Worm (Caenorhabditis elegans) whole organism, young adult: Measurements from ENCODE around the gene csn-3.

Source experiments
- F33H1.4 ChIP-seq: fragments of 200-800 bp; sonication (Bioruptor generic); IDR thresholded peaks from 2 replicates; pipeline ENCODE4 v1.3.6; 2022; ENCODE audit warnings: missing genetic modification reagents, missing genetic modification characterization, missing compliant biosample characterization
- T26A5.8 ChIP-seq: sonication (generic microtip); optimal IDR thresholded peaks from 2 replicates; lab custom pipeline; 2016; ENCODE audit warnings: missing genetic modification characterization, missing compliant biosample characterization
- Y53G8AR.9 ChIP-seq: fragments of 200-800 bp; sonication (Bioruptor generic); conservative IDR thresholded peaks from 2 replicates; pipeline ENCODE4 v1.3.6; 2022; ENCODE audit warnings: missing genetic modification reagents, missing genetic modification characterization, missing compliant biosample characterization
- Y79H2A.3 ChIP-seq: fragments of 200-800 bp; sonication (Bioruptor generic); conservative IDR thresholded peaks from 2 replicates; pipeline ENCODE4 v1.3.6; 2022; ENCODE audit warnings: missing genetic modification reagents, missing genetic modification characterization, missing compliant biosample characterization
- Y95B8A.8 ChIP-seq: fragments of 200-800 bp; sonication (Bioruptor generic); IDR thresholded peaks from 2 replicates; pipeline ENCODE4 v1.3.6; 2022; ENCODE audit warnings: missing genetic modification reagents, missing genetic modification characterization, missing compliant biosample characterization
- attf-5 ChIP-seq: fragments of 200-800 bp; sonication (Bioruptor generic); optimal IDR thresholded peaks from 2 replicates; lab custom pipeline; 2018; ENCODE audit warnings: mild to moderate bottlenecking, missing genetic modification characterization, missing compliant biosample characterization
- ceh-40 ChIP-seq: fragments of 200-800 bp; sonication (Bioruptor generic); IDR thresholded peaks from 2 replicates; pipeline ENCODE4 v1.3.6; 2022; ENCODE audit warnings: missing genetic modification characterization, missing compliant biosample characterization
- ceh-79 ChIP-seq: sonication (generic microtip); optimal IDR thresholded peaks from 2 replicates; lab custom pipeline; 2017; ENCODE audit warnings: mild to moderate bottlenecking, missing genetic modification characterization, missing compliant biosample characterization
- efl-1 ChIP-seq: fragments of 150-350 bp; optimal IDR thresholded peaks from 2 replicates; lab custom pipeline; 2014; ENCODE audit warnings: missing biosample characterization, missing genetic modification reagents, missing genetic modification characterization
- ets-4 ChIP-seq: fragments of 200-800 bp; sonication (Bioruptor generic); optimal IDR thresholded peaks from 2 replicates; lab custom pipeline; 2018; ENCODE audit warnings: mild to moderate bottlenecking, missing genetic modification characterization, missing compliant biosample characterization
- gei-17 ChIP-seq: fragments of 200-800 bp; sonication (Bioruptor generic); optimal IDR thresholded peaks from 2 replicates; lab custom pipeline; 2018; ENCODE audit warnings: mild to moderate bottlenecking, missing genetic modification characterization, missing compliant biosample characterization
- him-1 ChIP-seq: sonication (generic microtip); optimal IDR thresholded peaks from 2 replicates; lab custom pipeline; 2016; ENCODE audit warnings: missing genotype, missing genetic modification reagents, missing genetic modification characterization, missing compliant biosample characterization
- hmg-20 ChIP-seq: fragments of 200-800 bp; sonication (Bioruptor generic); IDR thresholded peaks from 2 replicates; pipeline ENCODE4 v1.3.6; 2022; ENCODE audit warnings: missing genetic modification reagents, missing genetic modification characterization, missing compliant biosample characterization
- hrde-1 ChIP-seq: sonication (generic microtip); optimal IDR thresholded peaks from 2 replicates; lab custom pipeline; 2016; ENCODE audit warnings: missing genetic modification characterization, mild to moderate bottlenecking, missing compliant biosample characterization, moderate library complexity, missing genotype, missing genetic modification reagents, borderline replicate concordance
- lag-1 ChIP-seq: fragments of 200-800 bp; sonication (Bioruptor generic); IDR thresholded peaks from 2 replicates; pipeline ENCODE4 v1.3.6; 2022; ENCODE audit warnings: missing genetic modification reagents, missing genetic modification characterization, missing compliant biosample characterization
- lin-40 ChIP-seq: sonication (generic microtip); optimal IDR thresholded peaks from 2 replicates; lab custom pipeline; 2016; ENCODE audit warnings: missing genetic modification characterization, mild to moderate bottlenecking, missing compliant biosample characterization, missing genotype, missing genetic modification reagents
- lir-1 ChIP-seq: fragments of 200-800 bp; sonication (Bioruptor generic); conservative IDR thresholded peaks from 2 replicates; pipeline ENCODE4 v1.3.6; 2022; ENCODE audit warnings: missing genetic modification reagents, missing genetic modification characterization, missing compliant biosample characterization
- lsl-1 ChIP-seq: fragments of 200-800 bp; sonication (Bioruptor generic); optimal IDR thresholded peaks from 2 replicates; lab custom pipeline; 2018; ENCODE audit warnings: mild to moderate bottlenecking, missing genetic modification characterization, moderate library complexity, missing compliant biosample characterization
- mcd-1 ChIP-seq: fragments of 200-800 bp; sonication (Bioruptor generic); IDR thresholded peaks from 2 replicates; pipeline ENCODE4 v1.3.6; 2022; ENCODE audit warnings: missing genetic modification reagents, missing genetic modification characterization, missing compliant biosample characterization
- nhr-120 ChIP-seq: fragments of 200-800 bp; sonication (Bioruptor generic); IDR thresholded peaks from 2 replicates; pipeline ENCODE4 v1.3.6; 2022; ENCODE audit warnings: missing genetic modification characterization, missing compliant biosample characterization
- rec-8 ChIP-seq, 2 experiments: sonication (generic microtip); optimal IDR thresholded peaks; 2 replicates each; lab custom pipeline; 2016; ENCODE audit warnings: mild to moderate bottlenecking in 2 of 2, missing genetic modification characterization in 2 of 2, missing genetic modification reagents in 2 of 2, missing genotype in 2 of 2, missing biosample characterization in 1 of 2, missing compliant biosample characterization in 1 of 2, moderate library complexity in 1 of 2
- somi-1 ChIP-seq: fragments of 200-800 bp; sonication (Bioruptor generic); optimal IDR thresholded peaks from 2 replicates; lab custom pipeline; 2018; ENCODE audit warnings: mild to moderate bottlenecking, missing genetic modification characterization, missing compliant biosample characterization
- tbx-9 ChIP-seq: sonication (generic microtip); optimal IDR thresholded peaks from 2 replicates; lab custom pipeline; 2016; ENCODE audit warnings: borderline replicate concordance, missing genetic modification characterization, inconsistent platforms, missing compliant biosample characterization
- ztf-26 ChIP-seq: sonication (generic microtip); optimal IDR thresholded peaks from 2 replicates; lab custom pipeline; 2017; ENCODE audit warnings: missing genetic modification characterization, missing compliant biosample characterization

Gene csn-3

DNA sequence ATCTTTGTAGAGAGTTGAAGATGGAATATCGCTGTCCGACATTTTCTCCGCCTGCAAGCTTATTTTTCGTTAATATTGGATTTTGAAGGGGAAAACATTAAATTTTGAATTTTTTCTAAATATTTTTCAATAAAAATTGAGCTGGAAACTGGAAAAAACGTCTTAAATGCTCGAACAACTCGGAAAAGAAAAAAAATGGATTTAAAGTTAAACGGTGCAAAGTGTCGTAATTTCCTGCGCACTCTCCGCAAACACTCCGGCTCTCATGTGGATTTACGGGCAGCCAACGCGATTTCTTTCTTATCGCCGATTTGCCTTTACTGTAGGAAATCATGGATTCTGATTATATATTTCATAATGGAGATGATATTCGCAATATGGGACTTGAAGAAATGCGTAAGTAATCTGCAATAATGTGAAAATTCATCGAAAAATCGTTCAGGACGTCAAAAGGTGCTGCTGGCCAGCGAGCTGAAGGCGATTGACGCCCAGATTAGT, 45.8 kb downstream of the csn-3 start, which contains the start of the genes fnta-1 and cogc-8 (continued):
- TF ChIP-seq F33H1.4 (GFP tag; lab: Robert Waterston, UW) = no peak
- TF ChIP-seq lsl-1 (GFP tag; lab: Kevin White, UChicago) = peak; percentile 10
- TF ChIP-seq Y95B8A.8 (GFP tag; lab: Robert Waterston, UW) = no peak
- TF ChIP-seq hmg-20 (GFP tag; lab: Robert Waterston, UW) = no peak
- TF ChIP-seq Y79H2A.3 (GFP tag; lab: Robert Waterston, UW) = no peak
- TF ChIP-seq mcd-1 (GFP tag; lab: Robert Waterston, UW) = peak; percentile 53
- TF ChIP-seq lag-1 (GFP tag; lab: Robert Waterston, UW) = no peak
- TF ChIP-seq attf-5 (GFP tag; lab: Kevin White, UChicago) = peak; percentile 15
- no peak for TF ChIP-seq hrde-1 (tag; lab: Kevin White, UChicago)

DNA sequence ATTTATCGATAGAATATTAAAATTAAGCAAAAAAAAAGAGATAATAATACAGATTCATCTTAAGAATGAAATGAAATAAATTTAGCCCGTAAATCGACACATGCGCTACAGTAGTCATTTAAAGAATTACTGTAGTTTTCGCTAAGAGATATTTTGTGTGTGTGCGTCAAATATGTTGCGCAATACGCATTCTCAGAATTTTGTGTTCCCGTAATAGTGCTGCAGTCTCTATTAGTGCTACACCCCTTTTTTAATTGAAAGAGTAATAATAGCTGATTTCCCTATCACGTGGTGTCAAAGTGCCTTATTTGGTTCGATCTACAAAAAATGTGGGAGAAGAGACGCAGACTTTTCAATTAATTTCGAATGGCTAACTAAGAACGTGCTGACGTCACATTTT, 49.7 kb downstream of the csn-3 start:
- TF ChIP-seq gei-17 (GFP tag; lab: Kevin White, UChicago) (no peak), lsl-1 (GFP tag; lab: Kevin White, UChicago) (peak; percentile 59), ceh-79 (tag; lab: Kevin White, UChicago) (no peak), Y53G8AR.9 (GFP tag; lab: Robert Waterston, UW) (no peak), lir-1 (GFP tag; lab: Robert Waterston, UW) (no peak), ceh-40 (GFP tag; lab: Robert Waterston, UW) (no peak), T26A5.8 (tag; lab: Kevin White, UChicago) (no peak)

DNA sequence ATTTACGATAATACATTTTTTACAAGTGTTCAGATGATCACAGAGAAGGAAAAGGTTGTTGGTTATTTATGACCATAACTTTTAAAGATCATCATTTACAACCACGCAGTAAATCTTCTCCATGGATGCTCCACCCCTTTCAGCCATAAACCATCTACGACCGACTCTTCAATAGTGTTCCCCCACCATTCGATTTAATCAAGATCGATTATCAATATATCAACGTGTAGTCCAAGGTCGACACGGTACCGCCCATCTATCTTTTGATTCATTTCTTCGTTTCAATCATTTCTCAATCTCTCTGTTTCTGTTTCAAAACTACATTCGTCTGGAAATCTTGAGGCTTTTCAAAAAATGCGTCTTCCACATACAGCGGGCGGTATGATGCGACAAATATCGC, 50.3 kb downstream of the csn-3 start, which contains the start of gene aass-1:
aass-1 (plus strand) TSS at position 301 of the 400 bp plus-strand sequence.
- TF ChIP-seq ets-4 = no peak
- TF ChIP-seq nhr-120 = no peak
- TF ChIP-seq hmg-20 (GFP tag; lab: Robert Waterston, UW) = no peak
- TF ChIP-seq tbx-9 (tag; lab: Kevin White, UChicago) = no peak

DNA sequence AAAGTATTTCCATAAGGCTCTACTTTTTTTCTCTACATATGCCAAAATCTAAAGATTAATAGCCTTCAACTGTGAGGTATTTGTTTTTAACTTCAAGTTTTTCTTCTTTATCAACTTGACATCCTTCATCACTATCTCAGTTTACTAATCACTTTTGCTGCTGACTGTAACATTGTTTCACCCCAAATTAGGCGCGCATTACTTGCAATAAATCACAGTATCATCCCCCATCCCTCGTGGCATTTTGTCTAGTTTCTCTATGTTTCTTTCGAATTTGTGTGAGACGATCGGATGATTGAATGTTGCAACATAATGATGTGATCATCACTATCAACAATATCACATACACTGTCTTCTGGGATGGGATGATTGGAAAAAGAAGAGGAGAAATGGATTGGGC, 53.0 kb downstream of the csn-3 start:
- TF ChIP-seq him-1 (tag; lab: Kevin White, UChicago) = no peak
- TF ChIP-seq somi-1 (GFP tag; lab: Kevin White, UChicago) = peak; percentile 41
- TF ChIP-seq lin-40 (tag; lab: Kevin White, UChicago) = peak; percentile 27
- no peak for TF ChIP-seq rec-8 (tag; optimal IDR thresholded peaks at IDR 0.05; lab: Kevin White, UChicago)
- peak; percentile 23 for TF ChIP-seq ztf-26
- TF ChIP-seq efl-1 = no peak
